Fruit fly (Drosophila melanogaster): ENCODE measurements around the gene dpr4.

dpr4 gene

DNA sequence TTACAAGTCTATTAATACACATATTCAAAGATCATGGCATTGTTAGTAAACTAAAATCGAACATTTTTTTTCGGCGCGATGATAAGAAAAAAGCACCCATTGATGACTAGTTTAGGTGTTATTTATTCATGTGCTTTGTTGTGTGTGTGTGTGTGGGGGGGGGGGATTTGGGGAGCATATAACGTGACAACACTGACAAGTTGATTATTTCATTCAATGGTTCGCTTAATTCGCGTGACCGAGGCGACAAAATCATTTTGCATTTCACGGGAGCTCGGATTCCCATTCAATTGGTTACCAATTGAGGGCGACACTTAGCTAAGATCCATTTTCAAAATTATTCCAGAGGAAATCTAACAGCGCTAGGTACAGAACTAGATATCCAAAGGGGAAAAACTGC lies 27.2 kb upstream of the dpr4 start:
- TF ChIP-seq OdsH (GFP tag; optimal IDR thresholded peaks at IDR 0.05) (no peak), brk (GFP tag; optimal IDR thresholded peaks at IDR 0.05) (no peak), Dif (GFP tag; optimal IDR thresholded peaks at IDR 0.05; ENCODE audit: partially characterized antibody) (no peak), fru (GFP tag; optimal IDR thresholded peaks at IDR 0.05) (no peak), CrebA (GFP tag; optimal IDR thresholded peaks at IDR 0.05; ENCODE audit: borderline replicate concordance) (no peak), Vsx2 (GFP tag; optimal IDR thresholded peaks at IDR 0.05; ENCODE audit: partially characterized antibody) (no peak), sv (GFP tag; optimal IDR thresholded peaks at IDR 0.05) (no peak), usp (GFP tag; optimal IDR thresholded peaks at IDR 0.05) (no peak), Dfd (GFP tag; optimal IDR thresholded peaks at IDR 0.05) (no peak), HLH106 (tag; optimal IDR thresholded peaks at IDR 0.05) (no peak), sage (GFP tag; optimal IDR thresholded peaks at IDR 0.05) (no peak), Mio (GFP tag; optimal IDR thresholded peaks at IDR 0.05) (no peak), N (GFP tag; optimal IDR thresholded peaks at IDR 0.05) (no peak), Hnf4 (GFP tag; optimal IDR thresholded peaks at IDR 0.05) (no peak), Sp1 (GFP tag; optimal IDR thresholded peaks at IDR 0.05) (no peak), dmrt93B (GFP tag; optimal IDR thresholded peaks at IDR 0.05) (no peak), CG32264 (GFP tag; optimal IDR thresholded peaks at IDR 0.05) (no peak)

DNA sequence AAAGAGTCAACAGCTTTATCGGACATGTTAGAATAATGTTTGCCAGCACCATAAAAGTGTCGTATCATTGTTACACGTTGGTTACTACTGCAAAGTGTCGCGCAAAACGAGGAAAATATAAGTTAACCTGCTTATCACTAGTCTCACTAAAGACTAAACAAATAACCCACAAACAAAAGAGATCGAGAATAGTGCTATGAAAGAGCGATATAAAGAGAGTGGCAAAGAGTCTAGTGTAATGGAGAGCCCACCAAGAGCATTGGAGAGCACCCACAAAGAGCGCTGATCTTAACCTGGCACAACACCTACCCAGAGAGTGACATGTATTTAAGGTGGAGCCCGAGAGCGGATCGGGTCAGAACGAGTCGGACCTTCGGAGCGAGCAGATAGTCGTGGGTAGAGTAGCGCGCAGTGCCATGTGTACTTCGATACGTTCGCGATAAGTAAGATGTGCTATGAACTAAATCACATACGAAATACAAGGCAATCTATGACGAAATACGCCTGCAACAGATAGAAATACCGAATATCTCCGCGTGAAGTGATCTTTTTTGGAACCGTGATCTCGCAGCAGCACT lies 26.2 kb upstream of the dpr4 start, which contains the start of gene Mrp4:
TSS of gene Mrp4 (plus strand) at position 378 of the 578 bp plus-strand sequence.
- TF ChIP-seq h (GFP tag; optimal IDR thresholded peaks at IDR 0.05) (peak; percentile 47), fru (GFP tag; optimal IDR thresholded peaks at IDR 0.05) (peak; percentile 10), Dif (GFP tag; optimal IDR thresholded peaks at IDR 0.05; ENCODE audit: partially characterized antibody) (peak; percentile 99), Sp1 (GFP tag; optimal IDR thresholded peaks at IDR 0.05) (no peak), lola (GFP tag; optimal IDR thresholded peaks at IDR 0.05) (no peak), Mio (GFP tag; optimal IDR thresholded peaks at IDR 0.05) (no peak), sv (GFP tag; optimal IDR thresholded peaks at IDR 0.05) (peak; percentile 51), Vsx2 (GFP tag; optimal IDR thresholded peaks at IDR 0.05; ENCODE audit: partially characterized antibody) (peak; percentile 95), Hnf4 (GFP tag; optimal IDR thresholded peaks at IDR 0.05) (peak; percentile 75), foxo (GFP tag; optimal IDR thresholded peaks at IDR 0.05) (no peak), N (GFP tag; optimal IDR thresholded peaks at IDR 0.05) (no peak), Jra (GFP tag; optimal IDR thresholded peaks at IDR 0.05) (no peak), dmrt93B (GFP tag; optimal IDR thresholded peaks at IDR 0.05) (no peak), br (GFP tag; optimal IDR thresholded peaks at IDR 0.05) (peak; percentile 57), woc (GFP tag; optimal IDR thresholded peaks at IDR 0.05) (no peak), dsf (GFP tag; optimal IDR thresholded peaks at IDR 0.05; ENCODE audit: borderline replicate concordance) (no peak), Dfd (GFP tag; optimal IDR thresholded peaks at IDR 0.05) (no peak), CG9705 (GFP tag; optimal IDR thresholded peaks at IDR 0.05) (no peak), CrebA (GFP tag; optimal IDR thresholded peaks at IDR 0.05; ENCODE audit: borderline replicate concordance) (peak; percentile 89), pan (optimal IDR thresholded peaks at IDR 0.05) (no peak), HLH106 (tag; optimal IDR thresholded peaks at IDR 0.05) (no peak), usp (GFP tag; optimal IDR thresholded peaks at IDR 0.05) (no peak), Myc (optimal IDR thresholded peaks at IDR 0.05) (no peak), sage (GFP tag; optimal IDR thresholded peaks at IDR 0.05) (peak; percentile 10), CG32264 (GFP tag; optimal IDR thresholded peaks at IDR 0.05) (no peak), rgr (GFP tag; optimal IDR thresholded peaks at IDR 0.05) (no peak), ey (GFP tag; optimal IDR thresholded peaks at IDR 0.05) (no peak), psq (GFP tag; optimal IDR thresholded peaks at IDR 0.05) (no peak), Abd-B (GFP tag; optimal IDR thresholded peaks at IDR 0.05) (no peak), Rel (GFP tag; optimal IDR thresholded peaks at IDR 0.05) (peak; percentile 46), Rel (tag; optimal IDR thresholded peaks at IDR 0.05) (no peak), Hr78 (GFP tag; optimal IDR thresholded peaks at IDR 0.05) (no peak), tai (GFP tag; optimal IDR thresholded peaks at IDR 0.05) (no peak), OdsH (GFP tag; optimal IDR thresholded peaks at IDR 0.05) (no peak), GATAd (GFP tag; optimal IDR thresholded peaks at IDR 0.05) (no peak), Hr83 (GFP tag; optimal IDR thresholded peaks at IDR 0.05; ENCODE audit: poor library complexity, severe bottlenecking) (peak; percentile 95), brk (GFP tag; optimal IDR thresholded peaks at IDR 0.05) (no peak), dl (GFP tag; optimal IDR thresholded peaks at IDR 0.05; ENCODE audit: insufficient read depth in 1 of 2, partially characterized antibody in 2 of 2) (peak; percentile 97 to 98), jim (GFP tag; optimal IDR thresholded peaks at IDR 0.05) (no peak)

Measured in whole organism, wandering third instar larva.